Fruit fly (Drosophila melanogaster): ENCODE results near the gene Tsp.
A peak's percentile ranks its signal among the peaks of the same experiment; 100 is the strongest.

Tsp gene

DNA sequence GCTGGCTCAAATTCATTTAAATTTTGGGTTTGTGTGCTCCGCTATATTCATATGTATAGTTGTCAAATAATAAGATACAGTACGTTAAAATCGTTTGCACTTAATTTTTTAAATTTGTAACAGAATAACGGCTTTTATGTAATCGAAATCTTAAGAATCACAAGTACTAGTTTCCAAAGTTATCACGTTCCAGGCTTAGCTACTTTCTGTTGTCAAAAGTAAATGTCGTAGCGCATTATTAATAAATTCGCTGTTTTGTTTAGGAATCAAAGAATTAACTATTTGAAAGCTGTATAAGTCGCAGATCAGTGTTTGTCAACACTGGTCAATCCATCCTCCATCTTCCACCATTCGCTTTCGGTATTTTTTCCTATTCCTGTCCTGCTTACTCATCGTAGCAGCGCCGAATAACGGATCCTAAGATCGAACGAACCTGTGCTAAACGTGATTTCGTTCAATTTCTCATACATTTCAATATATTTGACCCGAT is 45.3 kb downstream of the Tsp start, which contains the start of the genes CG13771, CG34310 and cup:
Gene CG13771 (minus strand): TSS at position 51 of the 490 bp plus-strand sequence.
Gene CG34310 (plus strand): TSS at position 103 of the 490 bp plus-strand sequence.
Gene cup (plus strand): TSS at position 103 of the 490 bp plus-strand sequence.
- TF ChIP-seq noc (tag; optimal IDR thresholded peaks at IDR 0.05), result no peak

DNA sequence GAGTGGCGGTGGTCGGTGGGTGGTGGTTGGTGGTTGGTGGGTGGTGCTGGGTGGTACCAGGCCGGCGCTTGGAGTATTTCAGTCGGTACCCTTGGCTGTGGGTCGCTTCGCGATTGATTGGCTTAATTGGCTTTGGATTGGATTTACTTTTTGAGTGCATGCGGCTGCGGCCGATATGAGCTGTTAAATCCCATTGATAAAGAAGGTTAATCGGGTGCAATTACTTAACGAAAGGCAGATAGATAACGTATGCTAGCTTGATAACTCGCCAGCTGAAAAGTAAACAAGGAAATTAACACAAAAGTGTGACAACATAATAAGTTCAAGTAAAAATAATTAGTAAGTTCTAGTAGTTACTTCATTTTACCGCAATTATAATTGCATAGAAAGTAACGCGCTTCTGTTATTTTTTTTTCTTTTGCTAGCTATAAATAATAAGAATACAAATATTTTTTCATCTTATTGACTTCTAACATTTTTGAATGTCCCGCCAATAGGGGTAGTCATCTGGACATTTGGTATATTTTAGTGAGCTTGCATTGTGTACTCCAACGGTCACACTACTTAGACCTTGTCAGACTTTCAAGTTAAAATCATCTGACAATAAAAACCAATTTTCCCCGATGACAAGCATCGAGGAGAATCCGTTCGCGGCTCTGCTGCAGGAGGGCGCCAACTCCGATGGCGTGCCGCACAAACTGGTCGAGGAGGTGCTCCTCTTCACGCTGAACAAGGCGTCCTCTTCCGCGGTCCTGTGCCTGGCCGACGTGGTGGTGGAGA is 50.7 kb downstream of the Tsp start, which contains the start of the genes CG31636 and Ube4A:
Gene CG31636 (minus strand): TSS at position 184 of the 780 bp plus-strand sequence.
Gene Ube4A (plus strand): TSS at position 549 of the 780 bp plus-strand sequence.
- no peak for TF ChIP-seq noc (tag; optimal IDR thresholded peaks at IDR 0.05)

DNA sequence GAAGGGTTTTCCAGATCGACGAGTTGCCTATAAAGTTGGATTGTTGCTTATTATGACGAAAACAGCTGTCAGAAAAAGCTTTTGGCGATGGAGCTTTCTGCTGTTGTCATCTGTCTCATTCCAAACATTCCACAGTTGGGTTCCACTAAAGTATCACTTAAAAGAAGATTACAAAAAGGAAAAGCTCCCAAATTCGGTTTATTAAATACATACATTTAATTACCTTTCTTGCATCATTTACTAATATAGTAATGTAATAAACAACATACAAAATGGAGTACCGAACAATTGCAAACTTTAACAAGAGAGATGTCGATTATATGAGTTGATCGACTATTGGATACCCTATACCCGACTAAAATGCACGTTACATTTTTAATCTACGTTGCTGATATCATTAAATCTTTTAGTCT is 52.6 kb downstream of the Tsp start, which contains the start of gene CG31633:
Gene CG31633 (minus strand): TSS at position 58 of the 413 bp plus-strand sequence.
- TF ChIP-seq noc (tag; optimal IDR thresholded peaks at IDR 0.05), result no peak

DNA sequence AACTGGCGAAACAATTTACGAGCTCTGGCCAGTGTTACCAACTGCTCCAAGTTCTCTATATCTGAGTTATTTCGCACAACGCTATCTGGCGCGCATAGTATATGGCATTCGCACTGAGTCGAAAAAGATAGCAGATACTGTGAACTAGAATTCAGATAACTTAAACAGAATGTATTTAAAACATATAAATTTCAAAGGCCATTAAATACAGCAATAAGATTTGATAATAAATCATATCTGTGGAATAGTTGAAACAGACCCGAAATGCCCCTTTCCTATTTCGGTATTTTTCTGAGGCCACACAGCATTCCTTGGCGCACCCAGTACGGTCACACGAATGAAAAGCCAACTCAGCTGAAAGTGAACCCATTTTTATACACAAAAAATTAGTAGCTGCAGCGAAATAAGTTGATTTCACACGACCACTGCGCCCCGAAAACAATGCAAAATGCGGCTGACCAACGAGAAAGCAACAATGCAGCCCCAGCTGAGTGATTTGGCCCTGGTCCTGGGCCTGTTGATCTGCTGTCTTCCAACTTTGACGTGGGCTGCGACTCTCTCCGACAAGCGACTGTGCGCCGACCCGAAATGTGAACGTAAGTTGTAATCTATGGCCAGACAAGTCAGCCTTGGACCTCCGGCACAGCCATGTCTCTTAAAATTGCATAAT is 59.7 kb downstream of the Tsp start, which contains the start of the genes CG31635 and Tango1:
Gene CG31635 (minus strand): TSS at position 30 of the 670 bp plus-strand sequence.
Gene Tango1 (plus strand): TSS at position 304 of the 670 bp plus-strand sequence.
- peak; percentile 20 for TF ChIP-seq noc (tag; optimal IDR thresholded peaks at IDR 0.05)

DNA sequence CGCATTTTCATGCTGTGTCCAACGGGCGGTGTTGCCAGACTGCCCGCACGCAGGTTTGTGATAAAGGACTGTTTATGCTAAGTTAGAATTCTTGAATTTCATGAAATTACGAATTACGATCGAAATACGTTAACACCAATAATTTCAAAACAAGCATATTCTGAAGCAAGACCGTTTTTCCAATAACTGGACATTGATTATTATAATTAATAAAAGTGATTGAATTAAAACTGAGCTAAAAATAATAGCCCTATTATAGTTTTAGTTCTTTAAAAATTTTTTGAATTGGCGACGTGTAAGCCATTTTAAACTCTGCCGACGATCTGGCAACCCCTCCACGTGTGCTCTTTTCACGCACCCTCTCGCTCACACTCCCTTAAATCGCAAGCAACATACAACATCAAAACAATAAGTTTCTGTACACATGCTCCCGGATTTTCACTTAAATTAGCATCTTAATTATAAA is 60.7 kb downstream of the Tsp start:
- peak; percentile 95 for TF ChIP-seq noc (tag; optimal IDR thresholded peaks at IDR 0.05)

DNA sequence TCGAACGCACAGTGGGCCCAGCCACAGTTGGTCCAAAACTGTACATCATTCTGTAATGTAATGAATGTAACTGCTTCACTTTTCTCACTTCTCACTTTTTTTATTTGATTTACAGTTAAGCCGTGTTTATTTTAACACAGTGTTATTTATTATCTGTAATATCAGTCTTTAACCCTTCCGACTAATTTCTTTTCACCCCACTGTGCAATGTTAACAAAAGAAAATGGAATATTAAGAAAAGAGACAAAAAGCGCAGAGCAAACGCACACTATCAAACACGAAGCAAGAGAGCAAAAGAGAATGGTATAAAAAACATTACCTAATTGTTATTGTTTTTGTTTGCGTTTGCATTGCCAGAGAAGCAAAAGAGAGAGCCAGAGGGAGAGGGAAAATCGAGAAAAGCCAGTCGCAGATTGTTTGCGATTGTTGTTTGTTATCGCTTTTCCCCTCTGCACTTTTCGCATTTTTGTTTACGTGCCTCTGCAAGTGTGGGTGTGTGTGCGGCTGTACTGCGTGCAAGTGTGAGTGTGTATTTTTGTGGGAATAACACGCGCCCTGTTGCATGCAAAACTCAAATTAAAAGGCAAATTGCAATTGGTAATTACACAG is 61.7 kb downstream of the Tsp start:
- TF ChIP-seq noc (tag; optimal IDR thresholded peaks at IDR 0.05), result peak; percentile 92

DNA sequence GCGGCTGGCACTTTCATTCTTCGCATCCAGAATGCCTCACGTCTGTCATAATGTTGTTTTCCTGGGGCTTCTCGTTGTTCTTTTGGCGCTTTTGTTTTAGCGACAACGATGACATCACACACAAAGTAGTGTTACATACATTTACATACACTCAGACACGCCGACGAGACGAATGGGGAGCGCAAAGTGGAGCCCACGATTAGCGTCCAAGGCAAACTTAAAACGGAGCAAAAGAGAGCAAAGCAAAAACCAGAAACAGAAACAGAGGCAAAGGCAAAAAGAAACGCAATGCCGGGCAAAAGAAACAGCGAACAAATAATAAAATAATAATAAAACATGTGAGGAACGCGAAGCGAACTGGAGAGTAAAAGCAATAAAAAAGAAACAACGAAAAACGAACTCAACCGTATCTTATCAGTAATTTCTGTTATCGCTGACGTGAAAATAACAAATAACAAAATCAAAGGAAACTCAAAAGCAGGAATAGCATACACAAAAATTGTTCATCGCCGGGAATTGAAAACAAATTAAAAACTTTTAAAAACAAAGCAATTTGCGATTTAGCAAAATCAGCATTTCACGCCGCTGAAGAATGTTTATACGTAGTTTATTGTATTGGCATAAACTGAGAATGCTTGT is 64.3 kb downstream of the Tsp start:
- TF ChIP-seq noc (tag; optimal IDR thresholded peaks at IDR 0.05), result peak; percentile 33

DNA sequence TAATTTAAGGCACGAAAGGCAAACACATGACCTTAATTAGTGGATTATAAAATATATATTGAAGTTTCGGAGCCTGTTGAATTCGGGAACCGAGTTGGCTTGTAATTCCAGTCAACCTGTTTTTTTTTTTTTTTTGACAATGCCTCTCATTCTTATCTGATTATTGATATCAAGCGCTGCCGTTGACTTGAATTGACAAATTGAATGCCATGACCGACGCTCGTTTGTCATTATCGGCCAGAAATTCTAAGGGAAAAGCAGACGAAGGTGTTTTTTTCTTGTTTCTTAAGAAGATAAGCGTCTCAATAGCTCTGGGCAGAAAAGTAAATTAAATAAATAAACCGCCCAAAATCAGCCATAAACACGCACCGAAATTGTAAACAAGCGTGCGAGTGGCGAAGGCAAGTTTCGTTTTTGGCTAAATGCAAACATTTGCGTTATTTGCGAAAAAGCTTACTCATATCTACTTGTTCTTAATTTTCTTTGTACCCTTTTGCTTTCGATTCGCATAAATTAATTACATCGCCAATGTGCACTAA is 65.6 kb downstream of the Tsp start:
- peak; percentile 33 for TF ChIP-seq noc (tag; optimal IDR thresholded peaks at IDR 0.05)

All from whole organism, larva.